Worm (Caenorhabditis elegans): ENCODE measurements around the gene F14D7.3.

ce11 chrV:14320246-14320645, 23.6 kb downstream of the F14D7.3 start, which contains the start of gene F47B8.14:
- TF ChIP-seq nfya-1 (tag; optimal IDR thresholded peaks at IDR 0.05; ENCODE audit: insufficient read depth) = no peak
- TF ChIP-seq elt-1 (tag; optimal IDR thresholded peaks at IDR 0.05) = no peak
- no peak for TF ChIP-seq nhr-12 (tag; optimal IDR thresholded peaks at IDR 0.05)
- TF ChIP-seq pqm-1 (tag; optimal IDR thresholded peaks at IDR 0.05) = no peak
- TF ChIP-seq snpc-4 (tag; optimal IDR thresholded peaks at IDR 0.05) = no peak
- no peak for TF ChIP-seq unc-39 (tag; optimal IDR thresholded peaks at IDR 0.05)
- TF ChIP-seq ama-1 (optimal IDR thresholded peaks at IDR 0.05) = no peak
- no peak for TF ChIP-seq R02D3.7 (tag; optimal IDR thresholded peaks at IDR 0.05)
- no peak for TF ChIP-seq lin-39 (tag; optimal IDR thresholded peaks at IDR 0.05)
- no peak for TF ChIP-seq mdl-1 (tag; optimal IDR thresholded peaks at IDR 0.05)

All from whole organism, L3 larva.